Fruit fly (Drosophila melanogaster) whole organism, embryonic: ENCODE data around the gene CG34183.
A peak's percentile ranks its signal among the peaks of the same experiment; 100 is the strongest.

ENCODE experiments used
- CG10321 ChIP-seq: fragments of 200-800 bp; sonication (Bioruptor generic); IDR thresholded peaks from 2 replicates; pipeline ENCODE4 v1.3.6; 2022; ENCODE audit warnings: missing biosample characterization, missing genetic modification characterization
- CG10462 ChIP-seq: fragments of 200-800 bp; sonication (Bioruptor generic); optimal IDR thresholded peaks from 2 replicates; lab custom pipeline; 2016; ENCODE audit warnings: missing biosample characterization, missing genetic modification characterization
- CG10979 ChIP-seq: fragments of 200-800 bp; sonication (Bioruptor generic); optimal IDR thresholded peaks from 2 replicates; lab custom pipeline; 2018; ENCODE audit warnings: missing biosample characterization, mild to moderate bottlenecking, missing genetic modification characterization, moderate library complexity
- CG13424 ChIP-seq: fragments of 200-800 bp; sonication (Bioruptor generic); optimal IDR thresholded peaks from 2 replicates; lab custom pipeline; 2019; ENCODE audit warnings: missing biosample characterization, mild to moderate bottlenecking, missing genetic modification characterization, moderate library complexity
- CG14050 ChIP-seq: fragments of 200-800 bp; sonication (Bioruptor generic); IDR thresholded peaks from 3 replicates; pipeline ENCODE4 v1.3.6; 2022; ENCODE audit warnings: missing biosample characterization, missing genetic modification characterization
- CG14965 ChIP-seq: fragments of 200-800 bp; sonication (Bioruptor generic); optimal IDR thresholded peaks from 2 replicates; lab custom pipeline; 2016; ENCODE audit warnings: missing biosample characterization, missing genetic modification characterization, borderline replicate concordance
- CG1603 ChIP-seq: fragments of 200-800 bp; sonication (Bioruptor generic); optimal IDR thresholded peaks from 2 replicates; lab custom pipeline; 2019; ENCODE audit warnings: missing biosample characterization, mild to moderate bottlenecking, missing genetic modification characterization, moderate library complexity
- CG17568 ChIP-seq: fragments of 200-800 bp; sonication (Bioruptor generic); optimal IDR thresholded peaks from 2 replicates; lab custom pipeline; 2018; ENCODE audit warnings: missing biosample characterization, mild to moderate bottlenecking, missing genetic modification characterization, moderate library complexity
- CG17802 ChIP-seq: fragments of 200-800 bp; sonication (Bioruptor generic); optimal IDR thresholded peaks from 2 replicates; lab custom pipeline; 2018; ENCODE audit warnings: missing biosample characterization, mild to moderate bottlenecking, missing genetic modification characterization, moderate library complexity
- CG18011 ChIP-seq: fragments of 200-800 bp; sonication (Bioruptor generic); optimal IDR thresholded peaks from 2 replicates; lab custom pipeline; 2017; ENCODE audit warnings: missing biosample characterization, missing genetic modification characterization, mild to moderate bottlenecking, moderate library complexity, missing genotype
- CG2120 ChIP-seq: fragments of 200-800 bp; sonication (Bioruptor generic); optimal IDR thresholded peaks from 3 replicates; lab custom pipeline; 2016; ENCODE audit warnings: missing biosample characterization, missing genetic modification characterization
- CG4360 ChIP-seq: fragments of 200-800 bp; sonication (Bioruptor generic); IDR thresholded peaks from 2 replicates; pipeline ENCODE4 v1.3.6; 2022; ENCODE audit warnings: missing biosample characterization, missing genetic modification characterization
- CG7357 ChIP-seq: fragments of 200-800 bp; sonication (Bioruptor generic); IDR thresholded peaks from 3 replicates; pipeline ENCODE4 v1.3.6; 2022; ENCODE audit warnings: missing biosample characterization, missing genetic modification characterization
- CG7556 ChIP-seq: fragments of 200-800 bp; sonication (Bioruptor generic); optimal IDR thresholded peaks from 2 replicates; lab custom pipeline; 2017; ENCODE audit warnings: missing biosample characterization, mild to moderate bottlenecking, missing genetic modification characterization
- CG7987 ChIP-seq: fragments of 200-800 bp; sonication (Bioruptor generic); optimal IDR thresholded peaks from 2 replicates; lab custom pipeline; 2018; ENCODE audit warnings: missing biosample characterization, mild to moderate bottlenecking, missing genetic modification characterization, moderate library complexity
- CG8944 ChIP-seq: fragments of 200-800 bp; sonication (Bioruptor generic); optimal IDR thresholded peaks from 3 replicates; lab custom pipeline; 2016; ENCODE audit warnings: missing biosample characterization, missing genetic modification characterization
- CG9609 ChIP-seq: fragments of 200-800 bp; sonication (Bioruptor generic); optimal IDR thresholded peaks from 3 replicates; lab custom pipeline; 2016; ENCODE audit warnings: missing biosample characterization, missing genetic modification characterization
- CG9817 ChIP-seq: fragments of 200-800 bp; sonication (Bioruptor generic); optimal IDR thresholded peaks from 2 replicates; lab custom pipeline; 2018; ENCODE audit warnings: missing biosample characterization, mild to moderate bottlenecking, missing genetic modification characterization, moderate library complexity
- Doc3 ChIP-seq: fragments of 200-800 bp; sonication (Bioruptor generic); IDR thresholded peaks from 3 replicates; pipeline ENCODE4 v1.3.6; 2022; ENCODE audit warnings: missing biosample characterization, missing genetic modification characterization; ENCODE audit not compliant: partially characterized antibody
- Drgx ChIP-seq: fragments of 200-800 bp; sonication (Bioruptor generic); IDR thresholded peaks from 2 replicates; pipeline ENCODE4 v1.3.6; 2022; ENCODE audit warnings: missing biosample characterization, missing genetic modification characterization
- Gug ChIP-seq: fragments of 200-800 bp; sonication (Bioruptor generic); IDR thresholded peaks from 4 replicates; pipeline ENCODE4 v1.3.6; 2022; ENCODE audit warnings: missing biosample characterization, missing genetic modification characterization
- H15 ChIP-seq: fragments of 200-800 bp; sonication (Bioruptor generic); IDR thresholded peaks from 3 replicates; pipeline ENCODE4 v1.3.6; 2022; ENCODE audit warnings: missing biosample characterization, missing genetic modification characterization
- Jarid2 ChIP-seq: fragments of 200-800 bp; sonication (Bioruptor generic); optimal IDR thresholded peaks from 3 replicates; lab custom pipeline; 2017; ENCODE audit warnings: mild to moderate bottlenecking, missing biosample characterization, missing genetic modification reagents, missing genetic modification characterization
- Max ChIP-seq: fragments of 200-800 bp; sonication (Bioruptor generic); optimal IDR thresholded peaks from 2 replicates; lab custom pipeline; 2016; ENCODE audit warnings: missing biosample characterization, mild to moderate bottlenecking, missing genetic modification characterization
- Meics ChIP-seq: fragments of 200-800 bp; sonication (Bioruptor generic); optimal IDR thresholded peaks from 2 replicates; lab custom pipeline; 2017; ENCODE audit warnings: missing biosample characterization, mild to moderate bottlenecking, missing genetic modification characterization
- Oaz ChIP-seq: fragments of 200-800 bp; sonication (Bioruptor generic); IDR thresholded peaks from 2 replicates; pipeline ENCODE4 v1.3.6; 2022; ENCODE audit warnings: missing biosample characterization, missing genetic modification characterization
- Opbp ChIP-seq: fragments of 200-800 bp; sonication (Bioruptor generic); IDR thresholded peaks from 3 replicates; pipeline ENCODE4 v1.3.6; 2022; ENCODE audit warnings: missing biosample characterization, missing genetic modification characterization; ENCODE audit not compliant: partially characterized antibody
- Sox100B ChIP-seq: fragments of 200-800 bp; sonication (Bioruptor generic); optimal IDR thresholded peaks from 3 replicates; lab custom pipeline; 2018; ENCODE audit warnings: missing biosample characterization, mild to moderate bottlenecking, missing genetic modification characterization
- ap ChIP-seq: fragments of 200-800 bp; sonication (Bioruptor generic); IDR thresholded peaks from 2 replicates; pipeline ENCODE4 v1.3.6; 2022; ENCODE audit warnings: missing biosample characterization, missing genetic modification characterization
- ato ChIP-seq: fragments of 200-800 bp; sonication (Bioruptor generic); IDR thresholded peaks from 2 replicates; pipeline ENCODE4 v1.3.6; 2022; ENCODE audit warnings: missing biosample characterization, missing genetic modification characterization; ENCODE audit not compliant: partially characterized antibody
- bigmax ChIP-seq: fragments of 200-800 bp; sonication (Bioruptor generic); optimal IDR thresholded peaks from 2 replicates; lab custom pipeline; 2018; ENCODE audit warnings: missing biosample characterization, mild to moderate bottlenecking, missing genetic modification characterization
- chn ChIP-seq: fragments of 200-800 bp; sonication (Bioruptor generic); optimal IDR thresholded peaks from 2 replicates; lab custom pipeline; 2016; ENCODE audit warnings: missing biosample characterization, missing genetic modification characterization
- croc ChIP-seq: fragments of 200-800 bp; sonication (Bioruptor generic); conservative IDR thresholded peaks from 3 replicates; pipeline ENCODE4 v1.3.6; 2022; ENCODE audit warnings: missing biosample characterization, missing genetic modification characterization
- crp ChIP-seq, 2 experiments: fragments of 200-800 bp; sonication (Bioruptor generic); optimal IDR thresholded peaks; 2 replicates in 1 of 2; 3 replicates in 1 of 2; lab custom pipeline; 2017; ENCODE audit warnings: missing biosample characterization in 2 of 2, missing genetic modification characterization in 2 of 2, mild to moderate bottlenecking in 1 of 2, moderate library complexity in 1 of 2
- dati ChIP-seq: fragments of 200-800 bp; sonication (Bioruptor generic); IDR thresholded peaks from 2 replicates; pipeline ENCODE4 v1.3.6; 2022; ENCODE audit warnings: missing biosample characterization, missing genetic modification characterization
- dysf ChIP-seq: fragments of 200-800 bp; sonication (Bioruptor generic); IDR thresholded peaks from 3 replicates; pipeline ENCODE4 v1.3.6; 2022; ENCODE audit warnings: missing biosample characterization, missing genetic modification characterization
- ewg ChIP-seq: fragments of 200-800 bp; sonication (Bioruptor generic); optimal IDR thresholded peaks from 3 replicates; lab custom pipeline; 2017; ENCODE audit warnings: mild to moderate bottlenecking, missing biosample characterization, missing genetic modification reagents, missing genetic modification characterization
- gcm2 ChIP-seq: fragments of 200-800 bp; sonication (Bioruptor generic); optimal IDR thresholded peaks from 2 replicates; lab custom pipeline; 2016; ENCODE audit warnings: missing biosample characterization, missing genetic modification characterization
- gem ChIP-seq: fragments of 200-800 bp; sonication (Bioruptor generic); optimal IDR thresholded peaks from 2 replicates; lab custom pipeline; 2019; ENCODE audit warnings: missing biosample characterization, mild to moderate bottlenecking, missing genetic modification characterization, moderate library complexity
- ken ChIP-seq: fragments of 200-800 bp; sonication (Bioruptor generic); IDR thresholded peaks from 3 replicates; pipeline ENCODE4 v1.3.6; 2022; ENCODE audit warnings: missing biosample characterization, missing genetic modification characterization
- maf-S ChIP-seq: fragments of 200-800 bp; sonication (Bioruptor generic); optimal IDR thresholded peaks from 2 replicates; lab custom pipeline; 2016; ENCODE audit warnings: missing biosample characterization, missing genetic modification characterization
- mirr ChIP-seq: fragments of 200-800 bp; sonication (Bioruptor generic); optimal IDR thresholded peaks from 3 replicates; lab custom pipeline; 2018; ENCODE audit warnings: missing biosample characterization, mild to moderate bottlenecking, missing genetic modification characterization
- pb ChIP-seq: fragments of 200-800 bp; sonication (Bioruptor generic); optimal IDR thresholded peaks from 3 replicates; lab custom pipeline; 2016; ENCODE audit warnings: missing biosample characterization, missing genetic modification characterization
- prd ChIP-seq, 3 experiments: fragments of >200 bp in 2 of 3; fragments of 200-800 bp in 1 of 3; sonication (Bioruptor generic) in 1 of 3; optimal IDR thresholded peaks in 2 of 3; IDR thresholded peaks in 1 of 3; 2 replicates in 2 of 3; 3 replicates in 1 of 3; pipeline versions ENCODE4 v1.3.6 to Lab custom; 2017 to 2022; ENCODE audit warnings: missing biosample characterization in 1 of 3, missing genetic modification characterization in 1 of 3
- pros ChIP-seq: fragments of 200-800 bp; sonication (Bioruptor generic); optimal IDR thresholded peaks from 3 replicates; lab custom pipeline; 2019; ENCODE audit warnings: missing biosample characterization, mild to moderate bottlenecking, missing genetic modification characterization, moderate library complexity
- scrt ChIP-seq: fragments of 200-800 bp; sonication (Bioruptor generic); optimal IDR thresholded peaks from 2 replicates; lab custom pipeline; 2018; ENCODE audit warnings: missing biosample characterization, mild to moderate bottlenecking, missing genetic modification characterization, moderate library complexity
- zen2 ChIP-seq: fragments of 200-800 bp; sonication (Bioruptor generic); IDR thresholded peaks from 3 replicates; pipeline ENCODE4 v1.3.6; 2022; ENCODE audit warnings: missing biosample characterization, missing genetic modification characterization; ENCODE audit not compliant: partially characterized antibody
- zf30C ChIP-seq: fragments of 200-800 bp; sonication (Bioruptor generic); optimal IDR thresholded peaks from 3 replicates; lab custom pipeline; 2018; ENCODE audit warnings: missing biosample characterization, mild to moderate bottlenecking, missing genetic modification characterization

Gene CG34183

DNA sequence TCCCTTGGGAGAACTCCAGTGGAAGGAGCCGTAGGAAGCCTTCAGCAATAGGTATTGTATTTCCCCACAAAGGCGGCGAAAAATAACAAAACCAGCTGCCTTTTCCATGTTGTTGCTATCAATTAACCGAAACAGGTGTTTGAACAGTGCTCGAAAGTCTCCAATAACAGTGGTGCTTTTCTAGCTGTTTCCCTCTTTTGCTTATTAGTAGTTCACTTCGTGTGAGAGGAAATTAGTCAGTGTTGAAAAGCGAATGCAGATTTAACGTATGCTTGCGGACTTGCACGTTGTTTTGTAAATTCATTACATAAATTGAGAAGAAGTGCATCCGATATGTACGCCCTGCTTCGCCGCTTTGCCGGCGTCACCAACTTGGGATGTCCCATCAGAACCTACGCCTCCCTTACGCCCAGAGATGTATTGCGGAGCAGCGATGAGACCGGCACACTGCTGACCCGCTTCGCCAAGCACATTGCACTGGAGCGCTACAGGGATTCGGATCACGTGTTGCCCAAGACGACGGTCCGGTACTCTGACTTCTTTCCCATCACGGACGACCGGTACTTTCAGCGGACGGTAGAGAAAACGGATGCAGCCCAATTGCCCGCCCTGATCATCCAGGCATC, 48.2 kb upstream of the CG34183 start, which contains the start of the genes Datp and CG4619 (continued):
- no peak for TF ChIP-seq CG18011
- TF ChIP-seq scrt (GFP tag; lab: Kevin White, UChicago): peak; percentile 49
- TF ChIP-seq ap: no peak
- peak; percentile 46 for TF ChIP-seq Max (GFP tag; lab: Kevin White, UChicago)
- TF ChIP-seq CG10979: peak; percentile 6
- peak; percentile 19 for TF ChIP-seq zf30C
- peak; percentile 3 for TF ChIP-seq CG13424 (tag; lab: Kevin White, UChicago)
- no peak for TF ChIP-seq dati
- no peak for TF ChIP-seq CG17802
- TF ChIP-seq croc (GFP tag; lab: Robert Waterston, UW): peak; percentile 24; the same call in 1 of the 3 replicates
- TF ChIP-seq ken (GFP tag; lab: Robert Waterston, UW): peak; percentile 53; the same call in 2 of the 3 replicates
- TF ChIP-seq zen2: no peak
- TF ChIP-seq Meics (GFP tag; lab: Kevin White, UChicago): peak; percentile 39
- peak; percentile 0 for TF ChIP-seq ewg (GFP tag; lab: Kevin White, UChicago)
- TF ChIP-seq maf-S (GFP tag; lab: Kevin White, UChicago): peak; percentile 25
- TF ChIP-seq CG2120 (GFP tag; lab: Kevin White, UChicago): peak; percentile 75
- peak; percentile 39 for TF ChIP-seq CG9817 (tag; lab: Kevin White, UChicago)
- TF ChIP-seq prd (optimal IDR thresholded peaks at IDR 0.05; lab: Kevin White, UChicago): no peak
- TF ChIP-seq prd (GFP tag; IDR thresholded peaks at IDR 0.05; lab: Robert Waterston, UW): peak; percentile 20; the same call in 1 of the 3 replicates
- no peak for TF ChIP-seq CG10321 (GFP tag; lab: Robert Waterston, UW)
- no peak for TF ChIP-seq gem (tag; lab: Kevin White, UChicago)
- no peak for TF ChIP-seq CG10462 (GFP tag; lab: Kevin White, UChicago)
- TF ChIP-seq Oaz (GFP tag; lab: Robert Waterston, UW): no peak
- no peak; the same call in 2 of the 3 replicates for TF ChIP-seq CG14050 (GFP tag; lab: Robert Waterston, UW)
- TF ChIP-seq CG8944 (GFP tag; lab: Kevin White, UChicago): peak; percentile 58
- peak; percentile 65; the same call in 2 of the 3 replicates for TF ChIP-seq H15
- no peak for TF ChIP-seq CG7357
- peak; percentile 64 for TF ChIP-seq CG4360 (GFP tag; lab: Robert Waterston, UW)
- TF ChIP-seq bigmax (GFP tag; lab: Kevin White, UChicago): no peak
- TF ChIP-seq Drgx: peak; percentile 36; the same call in 1 of the 2 replicates
- TF ChIP-seq CG7556 (GFP tag; lab: Kevin White, UChicago): no peak
- TF ChIP-seq pb: no peak
- TF ChIP-seq gcm2 (GFP tag; lab: Kevin White, UChicago): no peak
- TF ChIP-seq mirr: peak; percentile 53
- TF ChIP-seq CG14965 (GFP tag; lab: Kevin White, UChicago): no peak
- peak; percentile 6 for TF ChIP-seq Jarid2 (GFP tag; lab: Kevin White, UChicago)
- peak in 1 of 2 experiments; percentile 87 for TF ChIP-seq crp (GFP tag; optimal IDR thresholded peaks at IDR 0.05; lab: Kevin White, UChicago)
- no peak for TF ChIP-seq CG17568 (GFP tag; lab: Kevin White, UChicago)
- peak; percentile 51 for TF ChIP-seq CG9609 (GFP tag; lab: Kevin White, UChicago)
- peak; percentile 74 for TF ChIP-seq CG1603 (tag; lab: Kevin White, UChicago)
- no peak for TF ChIP-seq Doc3 (GFP tag; lab: Robert Waterston, UW)
- no peak for TF ChIP-seq Sox100B (GFP tag; lab: Kevin White, UChicago)
- TF ChIP-seq pros: no peak
- no peak for TF ChIP-seq chn (GFP tag; lab: Kevin White, UChicago)
- TF ChIP-seq CG7987 (GFP tag; lab: Kevin White, UChicago): peak; percentile 30
- TF ChIP-seq Opbp: no peak
- no peak; the same call in 3 of the 4 replicates for TF ChIP-seq Gug
- no peak for TF ChIP-seq ato (GFP tag; lab: Robert Waterston, UW)
- TF ChIP-seq dysf (GFP tag; lab: Robert Waterston, UW): peak; percentile 55; the same call in 2 of the 3 replicates
